Fruit fly (Drosophila melanogaster) whole organism, embryonic: ENCODE data around the gene Arc42.

Experiments used
- B-H1 ChIP-seq: fragments of 200-800 bp; sonication (Bioruptor generic); IDR thresholded peaks from 3 replicates; pipeline ENCODE4 v1.3.6; 2022; ENCODE audit warnings: missing biosample characterization, missing genetic modification characterization
- BtbVII ChIP-seq: fragments of 200-800 bp; sonication (Bioruptor generic); optimal IDR thresholded peaks from 3 replicates; lab custom pipeline; 2017; ENCODE audit warnings: missing biosample characterization, mild to moderate bottlenecking, missing genetic modification characterization
- CG14965 ChIP-seq: fragments of 200-800 bp; sonication (Bioruptor generic); optimal IDR thresholded peaks from 2 replicates; lab custom pipeline; 2016; ENCODE audit warnings: missing biosample characterization, missing genetic modification characterization, borderline replicate concordance
- CG15601 ChIP-seq: fragments of 200-800 bp; sonication (Bioruptor generic); optimal IDR thresholded peaks from 3 replicates; lab custom pipeline; 2019; ENCODE audit warnings: missing biosample characterization, mild to moderate bottlenecking, missing genetic modification characterization, moderate library complexity
- CG31365 ChIP-seq: fragments of 200-800 bp; sonication (Bioruptor generic); optimal IDR thresholded peaks from 2 replicates; lab custom pipeline; 2018; ENCODE audit warnings: missing biosample characterization, mild to moderate bottlenecking, missing genetic modification characterization
- CG8290 ChIP-seq, 3 experiments: fragments of 200-800 bp; sonication (Bioruptor generic); optimal IDR thresholded peaks; 2 replicates each; lab custom pipeline; 2016 to 2019; ENCODE audit warnings: missing biosample characterization in 3 of 3, missing genetic modification characterization in 3 of 3, mild to moderate bottlenecking in 2 of 3, moderate library complexity in 1 of 3
- Chrac-16 ChIP-seq: fragments of 200-800 bp; sonication (Bioruptor generic); optimal IDR thresholded peaks from 3 replicates; lab custom pipeline; 2016; ENCODE audit warnings: missing biosample characterization, missing genetic modification characterization
- MBD-R2 ChIP-seq: fragments of 200-800 bp; sonication (Bioruptor generic); IDR thresholded peaks from 2 replicates; pipeline ENCODE4 v1.3.6; 2022; ENCODE audit warnings: missing biosample characterization, missing genetic modification characterization
- Pdp1 ChIP-seq, 2 experiments: fragments of 200-800 bp; sonication (Bioruptor generic); optimal IDR thresholded peaks; 3 replicates each; lab custom pipeline; 2016; ENCODE audit warnings: missing biosample characterization in 2 of 2, missing genetic modification characterization in 2 of 2, mild to moderate bottlenecking in 1 of 2, moderate library complexity in 1 of 2
- Poxn ChIP-seq: fragments of 200-800 bp; sonication (Bioruptor generic); IDR thresholded peaks from 2 replicates; pipeline ENCODE4 v1.3.6; 2022; ENCODE audit warnings: missing biosample characterization, missing genetic modification characterization
- seq ChIP-seq: fragments of 200-800 bp; sonication (Bioruptor generic); IDR thresholded peaks from 2 replicates; pipeline ENCODE4 v1.3.6; 2022; ENCODE audit warnings: missing biosample characterization, missing genetic modification characterization
- sisA ChIP-seq: fragments of 200-800 bp; sonication (Bioruptor generic); IDR thresholded peaks from 2 replicates; pipeline ENCODE4 v1.3.6; 2022; ENCODE audit warnings: missing biosample characterization, missing genetic modification characterization
- sug ChIP-seq: fragments of 200-800 bp; optimal IDR thresholded peaks from 2 replicates; lab custom pipeline; 2019; ENCODE audit warnings: missing biosample characterization, mild to moderate bottlenecking, missing genetic modification characterization, moderate library complexity
- tna ChIP-seq: fragments of 200-800 bp; sonication (Bioruptor generic); IDR thresholded peaks from 2 replicates; pipeline ENCODE4 v1.3.6; 2022; ENCODE audit warnings: missing biosample characterization, missing genetic modification characterization; ENCODE audit not compliant: partially characterized antibody

- TF ChIP-seq MBD-R2 (GFP tag; lab: Robert Waterston, UW): no peak
- TF ChIP-seq Poxn (GFP tag; lab: Robert Waterston, UW): no peak
- no peak for TF ChIP-seq CG15601 (tag; lab: Kevin White, UChicago)
- no peak for TF ChIP-seq CG8290 (GFP tag; optimal IDR thresholded peaks at IDR 0.05; lab: Kevin White, UChicago)
- no peak for TF ChIP-seq CG8290 (tag; optimal IDR thresholded peaks at IDR 0.05; lab: Kevin White, UChicago)
- TF ChIP-seq BtbVII: no peak
- no peak for TF ChIP-seq B-H1 (GFP tag; lab: Robert Waterston, UW)
- no peak for TF ChIP-seq Pdp1 (GFP tag; optimal IDR thresholded peaks at IDR 0.05; lab: Kevin White, UChicago)
- TF ChIP-seq CG14965 (GFP tag; lab: Kevin White, UChicago): no peak
- no peak for TF ChIP-seq tna
- TF ChIP-seq CG31365 (tag; lab: Kevin White, UChicago): no peak
- TF ChIP-seq sug (tag; lab: Kevin White, UChicago): no peak
- TF ChIP-seq seq (GFP tag; lab: Robert Waterston, UW): no peak
- no peak for TF ChIP-seq sisA (GFP tag; lab: Robert Waterston, UW)
- no peak for TF ChIP-seq Chrac-16 (GFP tag; lab: Kevin White, UChicago)
Measured at dm6 chr3R:19834982-19835381, 42.6 kb upstream of the Arc42 start.
